Worm (Caenorhabditis elegans): Measurements from ENCODE around the gene F38B6.2.

Gene F38B6.2

DNA sequence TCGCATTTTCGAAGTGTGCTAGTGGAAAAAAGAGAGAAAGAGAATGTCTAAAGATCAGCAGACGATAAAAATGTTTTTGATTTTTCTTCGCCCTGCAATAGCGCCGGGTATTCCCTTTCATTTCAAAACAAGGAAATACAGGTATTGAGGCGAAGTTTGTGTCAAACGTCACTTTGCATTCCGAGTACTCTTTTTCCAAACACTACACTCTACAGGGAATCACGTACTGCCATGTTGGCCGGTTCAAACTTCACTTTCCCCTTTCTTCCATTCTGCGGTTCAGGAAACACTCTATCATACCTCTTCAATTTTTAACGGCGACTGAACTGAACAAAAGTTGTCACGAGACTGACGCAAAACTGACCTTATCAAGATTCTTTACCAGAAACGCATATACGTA lies 40.2 kb downstream of the F38B6.2 start:
- TF ChIP-seq unc-39 (tag; optimal IDR thresholded peaks at IDR 0.05), result no peak
- no peak for TF ChIP-seq sea-2 (GFP tag; optimal IDR thresholded peaks at IDR 0.05)
- TF ChIP-seq lin-15B (tag; optimal IDR thresholded peaks at IDR 0.05), result no peak
- no peak for TF ChIP-seq fkh-2 (tag; optimal IDR thresholded peaks at IDR 0.05)
- no peak for TF ChIP-seq zag-1 (tag; optimal IDR thresholded peaks at IDR 0.05)
- TF ChIP-seq snpc-4 (tag; optimal IDR thresholded peaks at IDR 0.05), result no peak
- TF ChIP-seq nhr-11 (tag; optimal IDR thresholded peaks at IDR 0.05), result no peak
- no peak for TF ChIP-seq mml-1 (tag; optimal IDR thresholded peaks at IDR 0.05)
- peak; percentile 43 for TF ChIP-seq elt-2 (tag; optimal IDR thresholded peaks at IDR 0.05)
- peak; percentile 5 for TF ChIP-seq elt-1 (tag; optimal IDR thresholded peaks at IDR 0.05)

ce11 chrX:6739034-6740008 lies 41.0 kb downstream of the F38B6.2 start:
- peak; percentile 88 for TF ChIP-seq mdl-1 (tag; optimal IDR thresholded peaks at IDR 0.05)
- TF ChIP-seq jun-1 (tag; optimal IDR thresholded peaks at IDR 0.05), result peak; percentile 35
- TF ChIP-seq ama-1 (optimal IDR thresholded peaks at IDR 0.05), result no peak
- TF ChIP-seq lin-15B (tag; optimal IDR thresholded peaks at IDR 0.05), result no peak
- TF ChIP-seq nhr-23 (tag; optimal IDR thresholded peaks at IDR 0.05), result peak; percentile 64
- TF ChIP-seq egl-5 (tag; optimal IDR thresholded peaks at IDR 0.05), result peak; percentile 60
- TF ChIP-seq nhr-43 (tag; optimal IDR thresholded peaks at IDR 0.05; ENCODE audit: poor library complexity, severe bottlenecking), result peak; percentile 79
- peak; percentile 21 for TF ChIP-seq lin-39 (tag; optimal IDR thresholded peaks at IDR 0.05)
- peak; percentile 89 for TF ChIP-seq nhr-25 (tag; optimal IDR thresholded peaks at IDR 0.05)
- peak; percentile 41 for TF ChIP-seq pqm-1 (tag; optimal IDR thresholded peaks at IDR 0.05)
- TF ChIP-seq elt-2 (tag; optimal IDR thresholded peaks at IDR 0.05), result peak; percentile 76
- peak; percentile 65 for TF ChIP-seq nfya-1 (tag; optimal IDR thresholded peaks at IDR 0.05; ENCODE audit: insufficient read depth)
- no peak for TF ChIP-seq nhr-77 (tag; optimal IDR thresholded peaks at IDR 0.05)

DNA sequence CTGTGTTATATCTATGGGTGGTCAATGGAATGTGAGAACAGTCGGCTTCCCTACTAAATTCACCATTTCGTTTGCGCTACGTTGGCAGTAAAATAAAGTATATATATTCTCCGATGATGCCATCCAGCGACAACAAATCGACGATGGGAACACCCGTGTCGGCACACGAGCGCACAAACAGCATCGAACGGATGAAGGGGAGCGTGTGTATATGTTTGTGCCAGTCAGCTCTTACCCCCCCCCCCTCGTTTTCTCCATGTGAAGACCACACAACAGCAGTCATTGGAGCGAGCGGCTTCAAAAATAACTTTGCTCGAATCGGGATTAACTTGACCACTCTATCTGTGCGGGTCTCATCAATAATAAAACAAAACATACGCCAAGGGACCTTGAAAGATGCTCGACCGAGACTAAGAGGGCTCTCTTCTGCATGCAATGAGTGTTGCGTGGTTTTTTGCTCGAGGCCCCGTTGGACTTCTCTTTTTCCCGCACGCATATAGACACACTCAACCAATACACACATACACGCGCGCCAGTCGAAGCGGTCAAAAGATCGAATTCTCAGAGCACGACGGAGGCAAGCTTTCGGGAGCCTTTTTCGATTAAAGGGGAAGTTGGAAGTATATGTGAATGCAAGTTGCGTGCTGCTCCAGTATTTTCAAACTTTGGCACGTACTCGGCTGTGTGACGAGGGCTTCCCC lies 42.1 kb downstream of the F38B6.2 start:
- TF ChIP-seq ceh-28 (tag; optimal IDR thresholded peaks at IDR 0.05), result no peak
- peak; percentile 7 for TF ChIP-seq fkh-10 (GFP tag; optimal IDR thresholded peaks at IDR 0.05)
- no peak for TF ChIP-seq elt-3 (tag; optimal IDR thresholded peaks at IDR 0.05)
- TF ChIP-seq snpc-4 (tag; optimal IDR thresholded peaks at IDR 0.05), result no peak
- TF ChIP-seq daf-12 (tag; optimal IDR thresholded peaks at IDR 0.05), result no peak
- TF ChIP-seq nfya-1 (tag; optimal IDR thresholded peaks at IDR 0.05; ENCODE audit: insufficient read depth), result peak; percentile 49
- no peak for TF ChIP-seq zag-1 (tag; optimal IDR thresholded peaks at IDR 0.05)
- TF ChIP-seq unc-39 (tag; optimal IDR thresholded peaks at IDR 0.05), result no peak
- no peak for TF ChIP-seq ZK546.5 (tag; optimal IDR thresholded peaks at IDR 0.05)
- TF ChIP-seq unc-62 (GFP tag; optimal IDR thresholded peaks at IDR 0.05), result peak; percentile 19
- no peak for TF ChIP-seq nhr-67 (tag; optimal IDR thresholded peaks at IDR 0.05)
- no peak for TF ChIP-seq eor-1 (tag; optimal IDR thresholded peaks at IDR 0.05)
- no peak for TF ChIP-seq ama-1 (optimal IDR thresholded peaks at IDR 0.05)
- TF ChIP-seq nhr-76 (tag; optimal IDR thresholded peaks at IDR 0.05), result no peak
- TF ChIP-seq mdl-1 (tag; optimal IDR thresholded peaks at IDR 0.05), result peak; percentile 95
- no peak for TF ChIP-seq aly-2 (tag; optimal IDR thresholded peaks at IDR 0.05)
- no peak for TF ChIP-seq sea-2 (GFP tag; optimal IDR thresholded peaks at IDR 0.05)
- TF ChIP-seq nhr-11 (tag; optimal IDR thresholded peaks at IDR 0.05), result no peak
- no peak for TF ChIP-seq nhr-12 (tag; optimal IDR thresholded peaks at IDR 0.05)
- no peak for TF ChIP-seq pqm-1 (tag; optimal IDR thresholded peaks at IDR 0.05)
- TF ChIP-seq nhr-237 (tag; optimal IDR thresholded peaks at IDR 0.05), result no peak
- TF ChIP-seq egl-5 (tag; optimal IDR thresholded peaks at IDR 0.05), result no peak
- TF ChIP-seq ceh-9 (tag; optimal IDR thresholded peaks at IDR 0.05), result no peak
- no peak for TF ChIP-seq tbx-2 (tag; optimal IDR thresholded peaks at IDR 0.05)
- TF ChIP-seq elt-2 (tag; optimal IDR thresholded peaks at IDR 0.05), result no peak
- TF ChIP-seq elt-1 (tag; optimal IDR thresholded peaks at IDR 0.05), result no peak
- TF ChIP-seq lin-15B (tag; optimal IDR thresholded peaks at IDR 0.05), result no peak
- no peak for TF ChIP-seq ceh-16 (tag; optimal IDR thresholded peaks at IDR 0.05)
- no peak for TF ChIP-seq nhr-25 (tag; optimal IDR thresholded peaks at IDR 0.05)
- TF ChIP-seq skn-1 (tag; optimal IDR thresholded peaks at IDR 0.05), result no peak
- no peak for TF ChIP-seq ztf-11 (tag; optimal IDR thresholded peaks at IDR 0.05)
- TF ChIP-seq mml-1 (tag; optimal IDR thresholded peaks at IDR 0.05), result no peak
- TF ChIP-seq jun-1 (tag; optimal IDR thresholded peaks at IDR 0.05), result no peak
- TF ChIP-seq nhr-28 (tag; optimal IDR thresholded peaks at IDR 0.05), result no peak
- TF ChIP-seq fkh-2 (tag; optimal IDR thresholded peaks at IDR 0.05), result no peak
- no peak for TF ChIP-seq lsy-12 (tag; optimal IDR thresholded peaks at IDR 0.05)
- TF ChIP-seq ceh-82 (tag; optimal IDR thresholded peaks at IDR 0.05), result no peak
- no peak for TF ChIP-seq fos-1 (tag; optimal IDR thresholded peaks at IDR 0.05)
- TF ChIP-seq pha-4 (tag; optimal IDR thresholded peaks at IDR 0.05), result peak; percentile 0
- TF ChIP-seq hmg-11 (tag; optimal IDR thresholded peaks at IDR 0.05), result peak; percentile 38
- TF ChIP-seq nhr-43 (tag; optimal IDR thresholded peaks at IDR 0.05; ENCODE audit: poor library complexity, severe bottlenecking), result no peak

Data from whole organism, L3 larva.